Fruit fly (Drosophila melanogaster): ENCODE results near the gene RpL37-1.

DNA sequence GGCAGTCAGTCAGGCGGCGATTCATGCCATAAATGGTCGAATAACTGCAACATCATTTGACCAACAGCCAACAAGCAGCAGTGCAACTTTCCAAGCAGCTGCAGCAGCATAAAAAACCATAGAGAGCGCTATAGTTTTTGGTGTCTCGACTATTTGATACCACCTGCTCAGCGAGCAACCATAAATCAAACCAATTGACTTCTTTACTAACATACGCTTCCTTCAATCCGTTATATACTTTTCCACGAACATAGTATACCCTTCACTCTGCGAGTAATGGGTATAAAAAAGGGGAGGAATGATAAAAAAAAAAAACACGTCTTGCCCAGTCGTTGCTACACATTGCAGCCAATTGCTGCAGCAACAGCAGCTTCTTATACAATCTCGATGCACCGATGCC lies 12.9 kb upstream of the RpL37-1 start:
- TF ChIP-seq CG8478 (optimal IDR thresholded peaks at IDR 0.05) = no peak
- no peak for TF ChIP-seq CTCF (optimal IDR thresholded peaks at IDR 0.05)

Data from S2 (cell line).